Worm (Caenorhabditis elegans): ENCODE data around the gene fbxa-43.

DNA sequence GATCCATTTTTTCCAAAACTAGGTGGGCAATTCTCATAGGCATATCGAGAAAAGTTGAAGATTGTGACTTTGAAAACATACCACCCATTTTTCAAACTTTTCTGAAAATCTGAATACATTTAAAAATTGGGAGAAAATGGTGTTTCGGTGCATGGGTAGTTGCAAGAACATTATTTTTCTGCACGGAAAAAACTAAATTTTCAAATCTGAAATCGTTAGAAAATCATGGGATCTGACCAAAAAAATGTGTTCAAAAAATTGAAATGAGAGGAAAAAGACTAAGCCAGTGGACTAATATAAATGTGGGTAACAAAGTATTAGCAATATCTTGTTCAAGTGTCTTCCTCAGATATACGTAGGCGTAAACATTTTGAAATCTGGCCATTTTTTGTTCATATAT is at the start of gene fbxa-43:
- TF ChIP-seq flt-1 (GFP tag; IDR thresholded peaks at IDR 0.05): no peak
- TF ChIP-seq ama-1 (optimal IDR thresholded peaks at IDR 0.05): no peak
- TF ChIP-seq ceh-13 (GFP tag; optimal IDR thresholded peaks at IDR 0.05): no peak
- no peak for TF ChIP-seq F13C5.2 (tag; optimal IDR thresholded peaks at IDR 0.05)
- TF ChIP-seq scrt-1 (GFP tag; IDR thresholded peaks at IDR 0.05): no peak
- TF ChIP-seq tbx-37 (GFP tag; conservative IDR thresholded peaks at IDR 0.05): no peak

All from whole organism, early embryonic.